Fruit fly (Drosophila melanogaster) Kc167 (cell line): ENCODE results near the gene CG1750.

ENCODE experiments used
- Myc ChIP-seq: fragments of >200 bp; optimal IDR thresholded peaks from 2 replicates; lab custom pipeline; 2017; ENCODE audit warnings: missing external identifiers
- h ChIP-seq: fragments of >200 bp; optimal IDR thresholded peaks from 3 replicates; lab custom pipeline; 2018; ENCODE audit warnings: missing external identifiers
- insv ChIP-seq: fragments of >200 bp; optimal IDR thresholded peaks from 3 replicates; lab custom pipeline; 2018; ENCODE audit warnings: missing external identifiers
- psq ChIP-seq: fragments of >200 bp; optimal IDR thresholded peaks from 2 replicates; lab custom pipeline; 2017; ENCODE audit warnings: missing external identifiers

DNA sequence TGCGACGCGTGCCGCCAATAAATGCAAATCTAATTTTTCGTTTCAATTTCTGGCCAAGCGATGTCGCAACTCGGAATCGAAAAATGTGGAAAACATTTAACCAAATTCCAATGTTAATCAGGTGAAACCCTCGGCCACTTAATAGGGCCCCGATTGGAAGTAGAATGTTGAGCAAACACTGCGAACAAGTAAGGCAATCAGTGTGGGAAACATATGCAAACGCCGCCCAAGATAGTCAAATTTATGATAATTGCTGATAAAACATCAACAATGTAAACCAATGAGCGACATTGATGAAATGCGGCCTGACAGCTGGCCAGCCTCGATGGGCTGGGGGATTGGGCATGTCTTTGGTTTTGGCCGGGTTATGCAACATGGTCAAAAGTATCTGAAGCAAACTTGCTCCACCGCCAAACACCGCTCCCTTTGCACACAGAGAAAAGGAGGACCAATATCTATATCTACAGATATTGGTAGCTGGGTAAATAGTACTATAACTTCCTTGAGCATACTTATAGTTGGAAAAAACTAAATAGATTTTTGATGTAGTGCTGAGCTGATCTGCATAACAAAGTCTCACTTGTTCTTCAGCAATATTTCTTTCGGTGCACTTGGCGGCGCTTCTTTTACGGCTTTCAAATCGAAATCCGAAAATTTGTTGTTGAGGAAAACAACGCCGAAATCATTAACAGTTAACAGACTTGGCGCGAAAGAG is 7.3 kb downstream of the CG1750 start:
- TF ChIP-seq Myc (lab: Kevin White, UChicago) (no peak), insv (lab: Kevin White, UChicago) (no peak), h (no peak), psq (lab: Kevin White, UChicago) (no peak)
